Fruit fly (Drosophila melanogaster) S2 (cell line): Measurements from ENCODE around the gene CG9922.

Source experiments
- CG8478 ChIP-seq: fragments of >200 bp; optimal IDR thresholded peaks from 2 replicates; lab custom pipeline; 2018
- CTCF ChIP-seq, 2 experiments: fragments of >200 bp; optimal IDR thresholded peaks; 2 replicates each; lab custom pipeline; 2018

dm6 chr3R:13998595-13998994 is 37.6 kb downstream of the CG9922 start:
- TF ChIP-seq CG8478 (lab: Kevin White, UChicago) (no peak), CTCF (optimal IDR thresholded peaks at IDR 0.05; lab: Kevin White, UChicago) (no peak)
